Fruit fly (Drosophila melanogaster): Measurements from ENCODE around the gene CG32026.

The CG32026 gene

dm6 chr3L:8839130-8839529 lies 2.9 kb downstream of the CG32026 start:
- no peak for TF ChIP-seq noc (tag; optimal IDR thresholded peaks at IDR 0.05)

dm6 chr3L:8839563-8840425 lies 3.5 kb downstream of the CG32026 start:
- TF ChIP-seq noc (tag; optimal IDR thresholded peaks at IDR 0.05) = no peak

- TF ChIP-seq noc (tag; optimal IDR thresholded peaks at IDR 0.05) = peak; percentile 15
These were observed 5.5 kb downstream of the CG32026 start for dm6 chr3L:8841757-8842156.

dm6 chr3L:8842359-8842758 lies 6.1 kb downstream of the CG32026 start:
- no peak for TF ChIP-seq noc (tag; optimal IDR thresholded peaks at IDR 0.05)

dm6 chr3L:8849817-8850216 lies 13.6 kb downstream of the CG32026 start:
- TF ChIP-seq noc (tag; optimal IDR thresholded peaks at IDR 0.05) = no peak

dm6 chr3L:8850784-8851704 lies 14.8 kb downstream of the CG32026 start:
- TF ChIP-seq noc (tag; optimal IDR thresholded peaks at IDR 0.05) = no peak

dm6 chr3L:8851950-8852349 lies 15.7 kb downstream of the CG32026 start:
- TF ChIP-seq noc (tag; optimal IDR thresholded peaks at IDR 0.05) = no peak

- no peak for TF ChIP-seq noc (tag; optimal IDR thresholded peaks at IDR 0.05)
These were observed 16.6 kb downstream of the CG32026 start for dm6 chr3L:8852907-8853306.

dm6 chr3L:8853382-8853781 lies 17.1 kb downstream of the CG32026 start:
- no peak for TF ChIP-seq noc (tag; optimal IDR thresholded peaks at IDR 0.05)

- TF ChIP-seq noc (tag; optimal IDR thresholded peaks at IDR 0.05) = no peak
These were observed 19.0 kb downstream of the CG32026 start for dm6 chr3L:8855262-8855661.

- TF ChIP-seq noc (tag; optimal IDR thresholded peaks at IDR 0.05) = no peak
These were observed 20.6 kb downstream of the CG32026 start for dm6 chr3L:8856875-8857274.

dm6 chr3L:8857648-8858362 lies 21.5 kb downstream of the CG32026 start:
- TF ChIP-seq noc (tag; optimal IDR thresholded peaks at IDR 0.05) = no peak

dm6 chr3L:8859936-8860335 lies 23.7 kb downstream of the CG32026 start:
- TF ChIP-seq noc (tag; optimal IDR thresholded peaks at IDR 0.05) = no peak

- no peak for TF ChIP-seq noc (tag; optimal IDR thresholded peaks at IDR 0.05)
These were observed 24.5 kb downstream of the CG32026 start for dm6 chr3L:8860746-8861145.

dm6 chr3L:8865185-8865584 lies 28.9 kb downstream of the CG32026 start:
- no peak for TF ChIP-seq noc (tag; optimal IDR thresholded peaks at IDR 0.05)

- TF ChIP-seq noc (tag; optimal IDR thresholded peaks at IDR 0.05) = no peak
These were observed 33.1 kb downstream of the CG32026 start for dm6 chr3L:8869326-8869725.

All from whole organism, larva.